Worm (Caenorhabditis elegans): Measurements from ENCODE around the gene F41G3.21.

ce11 chrII:6749422-6749821 lies 3.3 kb downstream of the F41G3.21 start, which contains the start of gene F41G3.10:
- TF ChIP-seq mab-5 (tag; optimal IDR thresholded peaks at IDR 0.05) (no peak), ztf-11 (tag; optimal IDR thresholded peaks at IDR 0.05) (no peak), zag-1 (tag; optimal IDR thresholded peaks at IDR 0.05) (no peak), blmp-1 (tag; optimal IDR thresholded peaks at IDR 0.05; ENCODE audit: insufficient read depth) (no peak), ztf-4 (tag; optimal IDR thresholded peaks at IDR 0.05) (no peak), ZK546.5 (tag; optimal IDR thresholded peaks at IDR 0.05) (no peak), nhr-11 (tag; optimal IDR thresholded peaks at IDR 0.05) (no peak), nhr-77 (tag; optimal IDR thresholded peaks at IDR 0.05) (no peak), lin-39 (tag; optimal IDR thresholded peaks at IDR 0.05) (no peak), nhr-21 (tag; optimal IDR thresholded peaks at IDR 0.05) (no peak)
